Worm (Caenorhabditis elegans) whole organism, late embryonic: ENCODE measurements around the gene fbxc-20.

Experiments used
- ama-1 ChIP-seq: fragments of 150-350 bp; optimal IDR thresholded peaks from 2 replicates; lab custom pipeline; 2014
- ceh-6 ChIP-seq: fragments of 200-800 bp; sonication (Bioruptor generic); optimal IDR thresholded peaks from 2 replicates; lab custom pipeline; 2018; ENCODE audit warnings: mild to moderate bottlenecking, missing genetic modification characterization, missing compliant biosample characterization
- elt-4 ChIP-seq: sonication (generic microtip); optimal IDR thresholded peaks from 2 replicates; lab custom pipeline; 2016; ENCODE audit warnings: missing genetic modification characterization, missing compliant biosample characterization
- nhr-11 ChIP-seq: fragments of 150-350 bp; optimal IDR thresholded peaks from 2 replicates; lab custom pipeline; 2014; ENCODE audit warnings: missing biosample characterization, missing genetic modification characterization
- pag-3 ChIP-seq: sonication (generic microtip); optimal IDR thresholded peaks from 2 replicates; lab custom pipeline; 2016; ENCODE audit warnings: missing compliant biosample characterization, missing genetic modification characterization, borderline replicate concordance
- sox-4 ChIP-seq: sonication (generic microtip); optimal IDR thresholded peaks from 2 replicates; lab custom pipeline; 2017; ENCODE audit warnings: mild to moderate bottlenecking, missing genetic modification characterization, inconsistent platforms, missing compliant biosample characterization

ce11 chrII:2379673-2380072, 39.3 kb upstream of the fbxc-20 start:
- TF ChIP-seq pag-3 (tag; lab: Kevin White, UChicago) (no peak), sox-4 (tag; lab: Kevin White, UChicago) (no peak), ama-1 (lab: Kevin White, UChicago) (no peak), ceh-6 (GFP tag; lab: Kevin White, UChicago) (no peak), elt-4 (tag; lab: Kevin White, UChicago) (no peak), nhr-11 (tag; lab: Kevin White, UChicago) (no peak)
